Worm (Caenorhabditis elegans) whole organism, L4/young adult: Measurements from ENCODE around the gene VZK822L.2.

Experiments
- W03F9.2 ChIP-seq: fragments of 150-350 bp; optimal IDR thresholded peaks from 2 replicates; lab custom pipeline; 2014; ENCODE audit warnings: missing biosample characterization, missing genetic modification characterization
- him-1 ChIP-seq: sonication (generic microtip); optimal IDR thresholded peaks from 2 replicates; lab custom pipeline; 2016; ENCODE audit warnings: missing genotype, missing genetic modification reagents, missing genetic modification characterization, missing compliant biosample characterization

DNA sequence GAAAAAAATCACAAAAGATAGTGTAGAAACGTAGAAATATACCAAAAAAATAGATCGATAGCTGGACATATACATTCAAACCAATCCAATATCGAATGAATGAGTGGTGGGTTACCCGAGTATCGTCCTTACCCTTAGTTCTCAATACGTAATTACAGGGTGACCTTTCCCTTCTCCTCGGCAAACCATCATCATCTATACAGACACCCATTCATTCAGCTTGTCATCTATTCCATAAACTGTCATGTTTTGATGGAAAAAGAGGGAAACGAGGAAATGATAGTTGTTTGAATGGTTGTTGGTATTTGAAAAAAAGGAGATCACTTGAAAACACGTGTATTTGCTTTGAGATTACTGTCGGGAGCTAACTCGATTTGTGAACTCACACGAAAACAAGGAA, 12.3 kb downstream of the VZK822L.2 start:
- no peak for TF ChIP-seq him-1 (tag; lab: Kevin White, UChicago)
- no peak for TF ChIP-seq W03F9.2
